Fruit fly (Drosophila melanogaster): ENCODE results near the gene CG2202.

CG2202 gene

dm6 chrX:10877087-10877935 lies 28.8 kb downstream of the CG2202 start, which contains the start of gene CG1637 (continued):
- TF ChIP-seq lov (optimal IDR thresholded peaks at IDR 0.05) (no peak), lov (GFP tag; IDR thresholded peaks at IDR 0.05) (no peak), CG42726 (GFP tag; IDR thresholded peaks at IDR 0.05; ENCODE audit: partially characterized antibody) (peak; percentile 51; the same call in 1 of the 2 replicates), Ets97D (GFP tag; optimal IDR thresholded peaks at IDR 0.05) (peak; percentile 20), pan (optimal IDR thresholded peaks at IDR 0.05) (no peak), pan (GFP tag; optimal IDR thresholded peaks at IDR 0.05 in 1 of 2, IDR thresholded peaks at IDR 0.05 in 1 of 2) (no peak), Neu2 (GFP tag; optimal IDR thresholded peaks at IDR 0.05; ENCODE audit: borderline replicate concordance) (no peak), rib (GFP tag; IDR thresholded peaks at IDR 0.05) (no peak), zen (tag; optimal IDR thresholded peaks at IDR 0.05) (no peak), CG13287 (GFP tag; IDR thresholded peaks at IDR 0.05; ENCODE audit: partially characterized antibody) (peak; percentile 78), Sry-β (GFP tag; optimal IDR thresholded peaks at IDR 0.05) (peak; percentile 62), chinmo (GFP tag; IDR thresholded peaks at IDR 0.05; ENCODE audit: partially characterized antibody) (peak; percentile 86; the same call in 3 of the 4 replicates), fd64A (GFP tag; optimal IDR thresholded peaks at IDR 0.05) (no peak), CG9609 (GFP tag; optimal IDR thresholded peaks at IDR 0.05) (no peak), sens (GFP tag) (peak; percentile 79), CG2116 (GFP tag; optimal IDR thresholded peaks at IDR 0.05) (peak; percentile 64), amos (GFP tag; IDR thresholded peaks at IDR 0.05; ENCODE audit: partially characterized antibody) (peak; percentile 75), ato (GFP tag; IDR thresholded peaks at IDR 0.05; ENCODE audit: partially characterized antibody) (peak; percentile 39), hbn (GFP tag; IDR thresholded peaks at IDR 0.05; ENCODE audit: partially characterized antibody) (peak; percentile 64), zf30C (GFP tag; optimal IDR thresholded peaks at IDR 0.05) (peak; percentile 62), CG10654 (GFP tag; optimal IDR thresholded peaks at IDR 0.05) (no peak)

dm6 chrX:10882786-10883185 lies 34.2 kb downstream of the CG2202 start:
- TF ChIP-seq Ets65A (GFP tag) (peak; percentile 61), NfI (GFP tag; optimal IDR thresholded peaks at IDR 0.05) (no peak), Blimp-1 (GFP tag; optimal IDR thresholded peaks at IDR 0.05) (peak; percentile 25), CG10979 (tag; optimal IDR thresholded peaks at IDR 0.05) (peak; percentile 16), Oli (tag; optimal IDR thresholded peaks at IDR 0.05) (peak; percentile 23), CG11398 (GFP tag; optimal IDR thresholded peaks at IDR 0.05) (no peak), ara (GFP tag; IDR thresholded peaks at IDR 0.05) (0 out of 2 replicates have a peak, but pooled peaks have one; percentile 17), dmrt11E (tag; optimal IDR thresholded peaks at IDR 0.05) (peak; percentile 16), CG17328 (GFP tag; IDR thresholded peaks at IDR 0.05) (0 out of 2 replicates have a peak, but pooled peaks have one; percentile 33), CG7839 (tag; optimal IDR thresholded peaks at IDR 0.05) (no peak), PHDP (tag; optimal IDR thresholded peaks at IDR 0.05) (peak; percentile 12), unpg (GFP tag; optimal IDR thresholded peaks at IDR 0.05) (peak; percentile 29), lab (GFP tag; optimal IDR thresholded peaks at IDR 0.05) (peak; percentile 21), dpn (GFP tag; optimal IDR thresholded peaks at IDR 0.05) (peak in 1 of 2 experiments; percentile 5), CG2712 (tag; optimal IDR thresholded peaks at IDR 0.05) (peak; percentile 14), CG10209 (GFP tag; optimal IDR thresholded peaks at IDR 0.05) (peak; percentile 2), sens (GFP tag) (peak; percentile 59), ase (GFP tag; IDR thresholded peaks at IDR 0.05) (no peak), chif (GFP tag; optimal IDR thresholded peaks at IDR 0.05) (peak in 1 of 2 experiments; percentile 0), fd96Cb (tag; optimal IDR thresholded peaks at IDR 0.05) (peak; percentile 8), CG1603 (tag; optimal IDR thresholded peaks at IDR 0.05) (peak; percentile 41), Ada2b (GFP tag; IDR thresholded peaks at IDR 0.05) (0 out of 2 replicates have a peak, but pooled peaks have one; percentile 8), CG9876 (GFP tag; optimal IDR thresholded peaks at IDR 0.05) (no peak), dmrt99B (tag; optimal IDR thresholded peaks at IDR 0.05) (peak; percentile 6), Hr78 (GFP tag; optimal IDR thresholded peaks at IDR 0.05) (peak in 1 of 2 experiments; percentile 1), CG9609 (GFP tag; optimal IDR thresholded peaks at IDR 0.05) (peak; percentile 4), CG11504 (tag; optimal IDR thresholded peaks at IDR 0.05) (peak; percentile 31)
